Fruit fly (Drosophila melanogaster) whole organism, prepupa: ENCODE measurements around the gene obst-B.

Source experiments
- Blimp-1 ChIP-seq: fragments of 200-800 bp; sonication (Bioruptor generic); optimal IDR thresholded peaks from 3 replicates; lab custom pipeline; 2017; ENCODE audit warnings: missing biosample characterization, missing genetic modification characterization, mild to moderate bottlenecking, moderate library complexity, missing genetic modification reagents
- CG10631 ChIP-seq: fragments of 200-800 bp; sonication (Bioruptor generic); optimal IDR thresholded peaks from 2 replicates; lab custom pipeline; 2016; ENCODE audit warnings: missing biosample characterization, missing genetic modification characterization
- CG11294 ChIP-seq: fragments of 200-800 bp; sonication (Bioruptor generic); IDR thresholded peaks from 2 replicates; pipeline ENCODE4 v1.3.6; 2022; ENCODE audit warnings: missing biosample characterization, missing genetic modification characterization
- CG11902 ChIP-seq: fragments of 200-800 bp; sonication (Bioruptor generic); optimal IDR thresholded peaks from 3 replicates; lab custom pipeline; 2016; ENCODE audit warnings: missing biosample characterization, missing genetic modification characterization
- CG15336 ChIP-seq: fragments of 200-800 bp; sonication (Bioruptor generic); IDR thresholded peaks from 2 replicates; pipeline ENCODE4 v1.3.6; 2022; ENCODE audit warnings: missing biosample characterization, missing genetic modification characterization
- CG1621 ChIP-seq: fragments of 200-800 bp; sonication (Bioruptor generic); optimal IDR thresholded peaks from 3 replicates; lab custom pipeline; 2018; ENCODE audit warnings: missing biosample characterization, mild to moderate bottlenecking, missing genetic modification characterization
- CG16779 ChIP-seq: fragments of 200-800 bp; sonication (Bioruptor generic); optimal IDR thresholded peaks from 3 replicates; lab custom pipeline; 2017; ENCODE audit warnings: missing biosample characterization, mild to moderate bottlenecking, missing genetic modification characterization
- CG31627 ChIP-seq: fragments of 200-800 bp; sonication (Bioruptor generic); optimal IDR thresholded peaks from 3 replicates; lab custom pipeline; 2016; ENCODE audit warnings: missing biosample characterization, missing genetic modification characterization
- CG32006 ChIP-seq: fragments of 200-800 bp; sonication (Bioruptor generic); optimal IDR thresholded peaks from 3 replicates; lab custom pipeline; 2017; ENCODE audit warnings: missing biosample characterization, mild to moderate bottlenecking, missing genetic modification characterization
- CG34406 ChIP-seq: fragments of 200-800 bp; sonication (Bioruptor generic); optimal IDR thresholded peaks from 3 replicates; lab custom pipeline; 2016; ENCODE audit warnings: missing biosample characterization, missing genetic modification characterization
- CG3919 ChIP-seq: fragments of 200-800 bp; sonication (Bioruptor generic); optimal IDR thresholded peaks from 3 replicates; lab custom pipeline; 2016; ENCODE audit warnings: missing biosample characterization, missing genetic modification characterization
- CG4318 ChIP-seq: fragments of 200-800 bp; sonication (Bioruptor generic); optimal IDR thresholded peaks from 3 replicates; lab custom pipeline; 2017; ENCODE audit warnings: missing biosample characterization, mild to moderate bottlenecking, missing genetic modification characterization
- CG6163 ChIP-seq: fragments of 200-800 bp; sonication (Bioruptor generic); IDR thresholded peaks from 3 replicates; pipeline ENCODE4 v1.3.6; 2022; ENCODE audit warnings: missing biosample characterization, missing genetic modification characterization
- CG6276 ChIP-seq: fragments of 200-800 bp; sonication (Bioruptor generic); optimal IDR thresholded peaks from 2 replicates; lab custom pipeline; 2017; ENCODE audit warnings: missing biosample characterization, mild to moderate bottlenecking, missing genetic modification characterization
- CG6792 ChIP-seq: fragments of 200-800 bp; sonication (Bioruptor generic); optimal IDR thresholded peaks from 3 replicates; lab custom pipeline; 2016; ENCODE audit warnings: missing biosample characterization, missing genetic modification characterization
- CG6854 ChIP-seq: fragments of 200-800 bp; sonication (Bioruptor generic); optimal IDR thresholded peaks from 2 replicates; lab custom pipeline; 2017; ENCODE audit warnings: missing biosample characterization, mild to moderate bottlenecking, missing genetic modification characterization
- CG7368 ChIP-seq: fragments of 200-800 bp; sonication (Bioruptor generic); optimal IDR thresholded peaks from 3 replicates; lab custom pipeline; 2016; ENCODE audit warnings: missing biosample characterization, missing genetic modification characterization
- CG8319 ChIP-seq: fragments of 200-800 bp; sonication (Bioruptor generic); optimal IDR thresholded peaks from 3 replicates; lab custom pipeline; 2016; ENCODE audit warnings: missing biosample characterization, missing genetic modification characterization
- CG9139 ChIP-seq: fragments of 200-800 bp; sonication (Bioruptor generic); optimal IDR thresholded peaks from 3 replicates; lab custom pipeline; 2017; ENCODE audit warnings: missing biosample characterization, mild to moderate bottlenecking, missing genetic modification characterization
- Eip75B ChIP-seq: fragments of 200-800 bp; sonication (Bioruptor generic); optimal IDR thresholded peaks from 3 replicates; lab custom pipeline; 2016; ENCODE audit warnings: missing biosample characterization, missing genetic modification characterization
- Eip78C ChIP-seq: fragments of 200-800 bp; sonication (Bioruptor generic); peaks from one replicate; lab custom pipeline; 2016; ENCODE audit warnings: missing biosample characterization, missing genetic modification characterization
- Eip93F ChIP-seq: fragments of 200-800 bp; sonication (Bioruptor generic); optimal IDR thresholded peaks from 2 replicates; lab custom pipeline; 2016; ENCODE audit warnings: missing biosample characterization, mild to moderate bottlenecking, missing genetic modification characterization
- Ets96B ChIP-seq: fragments of 200-800 bp; optimal IDR thresholded peaks from 2 replicates; lab custom pipeline; 2019; ENCODE audit warnings: missing biosample characterization, mild to moderate bottlenecking, missing genetic modification characterization, moderate library complexity
- Hr38 ChIP-seq: sonication (Bioruptor generic); optimal IDR thresholded peaks from 2 replicates; lab custom pipeline; 2016; ENCODE audit warnings: missing biosample characterization, missing genetic modification characterization
- Hr39 ChIP-seq: fragments of 200-800 bp; sonication (Bioruptor generic); optimal IDR thresholded peaks from 2 replicates; lab custom pipeline; 2016; ENCODE audit warnings: missing biosample characterization, missing genetic modification characterization
- Met ChIP-seq: fragments of 200-800 bp; sonication (Bioruptor generic); optimal IDR thresholded peaks from 3 replicates; lab custom pipeline; 2016; ENCODE audit warnings: missing biosample characterization, missing genetic modification characterization
- OdsH ChIP-seq: fragments of 200-800 bp; sonication (Bioruptor generic); optimal IDR thresholded peaks from 3 replicates; lab custom pipeline; 2016; ENCODE audit warnings: missing biosample characterization, missing genetic modification characterization
- Smox ChIP-seq: fragments of 200-800 bp; sonication (Bioruptor generic); optimal IDR thresholded peaks from 3 replicates; lab custom pipeline; 2016; ENCODE audit warnings: missing biosample characterization, missing genetic modification characterization
- Sox102F ChIP-seq: fragments of 200-800 bp; sonication (Bioruptor generic); optimal IDR thresholded peaks from 2 replicates; lab custom pipeline; 2016; ENCODE audit warnings: missing biosample characterization, mild to moderate bottlenecking, missing genetic modification characterization
- Sox14 ChIP-seq: fragments of 200-800 bp; sonication (Bioruptor generic); optimal IDR thresholded peaks from 3 replicates; lab custom pipeline; 2016; ENCODE audit warnings: missing biosample characterization, missing genetic modification characterization
- Sox15 ChIP-seq: fragments of 200-800 bp; sonication (Bioruptor generic); optimal IDR thresholded peaks from 3 replicates; lab custom pipeline; 2016; ENCODE audit warnings: missing biosample characterization, missing genetic modification characterization
- achi ChIP-seq: fragments of 200-800 bp; sonication (Bioruptor generic); optimal IDR thresholded peaks from 3 replicates; lab custom pipeline; 2016; ENCODE audit warnings: missing biosample characterization, missing genetic modification characterization
- acj6 ChIP-seq: fragments of 200-800 bp; sonication (Bioruptor generic); optimal IDR thresholded peaks from 3 replicates; lab custom pipeline; 2016; ENCODE audit warnings: missing biosample characterization, missing genetic modification characterization
- cyc ChIP-seq: fragments of 200-800 bp; sonication (Bioruptor generic); optimal IDR thresholded peaks from 3 replicates; lab custom pipeline; 2016; ENCODE audit warnings: missing biosample characterization, missing genetic modification characterization
- dac ChIP-seq: fragments of 200-800 bp; sonication (Bioruptor generic); optimal IDR thresholded peaks from 2 replicates; lab custom pipeline; 2017; ENCODE audit warnings: missing biosample characterization, mild to moderate bottlenecking, missing genetic modification characterization
- dsx ChIP-seq: fragments of 200-800 bp; optimal IDR thresholded peaks from 3 replicates; lab custom pipeline; 2019; ENCODE audit warnings: missing biosample characterization, mild to moderate bottlenecking, missing genetic modification characterization, moderate library complexity; ENCODE audit not compliant: poor library complexity, severe bottlenecking
- eg ChIP-seq: fragments of 200-800 bp; sonication (Bioruptor generic); IDR thresholded peaks from 3 replicates; pipeline ENCODE4 v1.3.6; 2022; ENCODE audit warnings: missing biosample characterization, missing genetic modification characterization
- esn ChIP-seq: fragments of 200-800 bp; sonication (Bioruptor generic); optimal IDR thresholded peaks from 2 replicates; lab custom pipeline; 2016; ENCODE audit warnings: missing biosample characterization, mild to moderate bottlenecking, missing genetic modification characterization, moderate library complexity
- fd59A ChIP-seq: fragments of 200-800 bp; sonication (Bioruptor generic); optimal IDR thresholded peaks from 2 replicates; lab custom pipeline; 2017; ENCODE audit warnings: missing biosample characterization, mild to moderate bottlenecking, missing genetic modification characterization, missing genetic modification reagents
- fd85E ChIP-seq: fragments of 200-800 bp; sonication (Bioruptor generic); optimal IDR thresholded peaks from 3 replicates; lab custom pipeline; 2016; ENCODE audit warnings: missing biosample characterization, missing genetic modification characterization
- fkh ChIP-seq: fragments of 200-800 bp; sonication (Bioruptor generic); optimal IDR thresholded peaks from 3 replicates; lab custom pipeline; 2017; ENCODE audit warnings: missing biosample characterization, mild to moderate bottlenecking, missing genetic modification characterization, moderate library complexity
- net ChIP-seq: fragments of 200-800 bp; sonication (Bioruptor generic); optimal IDR thresholded peaks from 3 replicates; lab custom pipeline; 2016; ENCODE audit warnings: missing biosample characterization, missing genetic modification characterization
- salr ChIP-seq, 2 experiments: fragments of 200-800 bp; sonication (Bioruptor generic); optimal IDR thresholded peaks; 3 replicates each; lab custom pipeline; 2016 to 2018; ENCODE audit warnings: missing biosample characterization in 2 of 2, missing genetic modification characterization in 2 of 2, mild to moderate bottlenecking in 1 of 2
- spab ChIP-seq: fragments of 200-800 bp; sonication (Bioruptor generic); optimal IDR thresholded peaks from 2 replicates; lab custom pipeline; 2017; ENCODE audit warnings: missing biosample characterization, mild to moderate bottlenecking, missing genetic modification characterization, missing genetic modification reagents
- ss ChIP-seq, 2 experiments: fragments of 200-800 bp; sonication (Bioruptor generic); optimal IDR thresholded peaks; 2 replicates in 1 of 2; 3 replicates in 1 of 2; lab custom pipeline; 2017 to 2018; ENCODE audit warnings: mild to moderate bottlenecking in 2 of 2, missing biosample characterization in 2 of 2, missing genetic modification characterization in 2 of 2, moderate library complexity in 1 of 2
- topi ChIP-seq: fragments of 200-800 bp; sonication (Bioruptor generic); optimal IDR thresholded peaks from 3 replicates; lab custom pipeline; 2016; ENCODE audit warnings: missing biosample characterization, missing genetic modification characterization

Gene obst-B

dm6 chr2L:10003593-10003992 is 28.9 kb upstream of the obst-B start, which contains the start of gene Ndf (continued):
- TF ChIP-seq fkh (GFP tag; lab: Kevin White, UChicago) (no peak), CG4318 (GFP tag; lab: Kevin White, UChicago) (no peak), Met (peak; percentile 57), CG3919 (GFP tag; lab: Kevin White, UChicago) (peak; percentile 59), CG32006 (GFP tag; lab: Kevin White, UChicago) (no peak), Hr39 (GFP tag; lab: Kevin White, UChicago) (no peak), Sox102F (GFP tag; lab: Kevin White, UChicago) (peak; percentile 32), Sox15 (GFP tag; lab: Kevin White, UChicago) (peak; percentile 2), Eip93F (peak; percentile 16), acj6 (GFP tag; lab: Kevin White, UChicago) (no peak), achi (GFP tag; lab: Kevin White, UChicago) (peak; percentile 76), CG7368 (GFP tag; lab: Kevin White, UChicago) (no peak), eg (GFP tag; lab: Robert Waterston, UW) (peak; percentile 63), CG11902 (peak; percentile 13), CG6163 (GFP tag; lab: Robert Waterston, UW) (peak; percentile 75), dac (peak; percentile 16), Smox (GFP tag; lab: Kevin White, UChicago) (peak; percentile 62), dsx (GFP tag; lab: Kevin White, UChicago) (no peak), CG34406 (GFP tag; lab: Kevin White, UChicago) (peak; percentile 23), Ets96B (tag; lab: Kevin White, UChicago) (peak; percentile 17), fd59A (GFP tag; lab: Kevin White, UChicago) (peak; percentile 33), net (peak; percentile 9), CG8319 (peak; percentile 20), Sox14 (GFP tag; lab: Kevin White, UChicago) (peak; percentile 42), cyc (GFP tag; lab: Kevin White, UChicago) (peak; percentile 65), esn (GFP tag; lab: Kevin White, UChicago) (peak; percentile 58), CG6854 (GFP tag; lab: Kevin White, UChicago) (no peak), Eip75B (GFP tag; lab: Kevin White, UChicago) (peak; percentile 15), CG10631 (GFP tag; lab: Kevin White, UChicago) (peak; percentile 49), ss (GFP tag; optimal IDR thresholded peaks at IDR 0.05; lab: Kevin White, UChicago) (peak; percentile 14 to 35), OdsH (GFP tag; lab: Kevin White, UChicago) (peak; percentile 33), CG6276 (GFP tag; lab: Kevin White, UChicago) (no peak), Blimp-1 (GFP tag; lab: Kevin White, UChicago) (no peak), topi (GFP tag; lab: Kevin White, UChicago) (peak; percentile 59)

DNA sequence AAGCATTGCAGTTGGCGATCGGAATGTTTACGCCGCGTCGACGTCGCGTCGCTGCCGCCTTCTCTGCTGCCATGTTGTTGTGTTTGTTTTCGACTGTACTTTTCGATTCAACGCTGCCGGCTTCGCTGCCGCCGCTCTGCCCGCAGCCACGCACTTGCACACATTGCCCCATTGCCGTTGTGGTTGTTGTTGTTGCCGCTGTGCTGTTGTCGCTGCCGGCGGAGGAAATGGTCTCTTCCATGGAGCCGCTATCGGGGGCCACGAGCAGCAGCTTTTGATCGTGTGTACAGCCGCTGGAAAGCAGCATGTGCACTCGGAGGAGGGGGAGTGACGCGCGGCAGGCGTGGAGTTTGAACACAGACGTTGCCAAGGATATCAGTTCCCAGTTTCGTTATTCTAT is 27.9 kb upstream of the obst-B start:
- no peak for TF ChIP-seq CG32006 (GFP tag; lab: Kevin White, UChicago)
- TF ChIP-seq CG10631 (GFP tag; lab: Kevin White, UChicago) = no peak
- no peak for TF ChIP-seq Sox15 (GFP tag; lab: Kevin White, UChicago)
- TF ChIP-seq dsx (GFP tag; lab: Kevin White, UChicago) = no peak
- no peak for TF ChIP-seq esn (GFP tag; lab: Kevin White, UChicago)
- no peak for TF ChIP-seq achi (GFP tag; lab: Kevin White, UChicago)
- 0 out of 2 replicates have a peak, but pooled peaks have one; percentile 32 for TF ChIP-seq CG15336
- peak; percentile 35 for TF ChIP-seq CG1621 (tag; lab: Kevin White, UChicago)
- TF ChIP-seq CG3919 (GFP tag; lab: Kevin White, UChicago) = peak; percentile 18
- peak in 1 of 2 experiments; percentile 28 for TF ChIP-seq ss (GFP tag; optimal IDR thresholded peaks at IDR 0.05; lab: Kevin White, UChicago)
- no peak for TF ChIP-seq CG34406 (GFP tag; lab: Kevin White, UChicago)
- TF ChIP-seq salr (GFP tag; optimal IDR thresholded peaks at IDR 0.05; lab: Kevin White, UChicago) = no peak
- TF ChIP-seq CG4318 (GFP tag; lab: Kevin White, UChicago) = no peak
- peak; percentile 11 for TF ChIP-seq CG9139
- no peak for TF ChIP-seq CG31627 (GFP tag; lab: Kevin White, UChicago)
- no peak for TF ChIP-seq fd85E (GFP tag; lab: Kevin White, UChicago)
- peak; percentile 62; the same call in 2 of the 3 replicates for TF ChIP-seq eg (GFP tag; lab: Robert Waterston, UW)
- no peak for TF ChIP-seq Sox102F (GFP tag; lab: Kevin White, UChicago)
- no peak for TF ChIP-seq CG7368 (GFP tag; lab: Kevin White, UChicago)
- TF ChIP-seq OdsH (GFP tag; lab: Kevin White, UChicago) = no peak
- no peak for TF ChIP-seq CG16779 (tag; lab: Kevin White, UChicago)
- TF ChIP-seq CG6163 (GFP tag; lab: Robert Waterston, UW) = peak; percentile 42; the same call in 2 of the 3 replicates
- no peak for TF ChIP-seq cyc (GFP tag; lab: Kevin White, UChicago)
- no peak for TF ChIP-seq Blimp-1 (GFP tag; lab: Kevin White, UChicago)
- TF ChIP-seq CG8319 = no peak
- TF ChIP-seq Eip78C (GFP tag; lab: Kevin White, UChicago) = peak; percentile 77
- no peak for TF ChIP-seq CG11294
- no peak for TF ChIP-seq CG6792 (GFP tag; lab: Kevin White, UChicago)
- TF ChIP-seq spab (GFP tag; lab: Kevin White, UChicago) = no peak
- no peak for TF ChIP-seq acj6 (GFP tag; lab: Kevin White, UChicago)
- peak; percentile 27 for TF ChIP-seq fkh (GFP tag; lab: Kevin White, UChicago)
- TF ChIP-seq CG11902 = no peak
- TF ChIP-seq net = peak; percentile 18
- TF ChIP-seq Hr38 (GFP tag; lab: Kevin White, UChicago) = no peak
